Worm (Caenorhabditis elegans) whole organism, L1 larva: ENCODE measurements around the gene ubxn-3.

Experiments used
- C04F5.9 ChIP-seq: sonication (generic microtip); optimal IDR thresholded peaks from 2 replicates; lab custom pipeline; 2016; ENCODE audit warnings: missing genetic modification characterization, missing compliant biosample characterization
- C16A3.4 ChIP-seq: fragments of 150-350 bp; optimal IDR thresholded peaks from 2 replicates; lab custom pipeline; 2014; ENCODE audit warnings: missing biosample characterization, missing genetic modification characterization
- F16B12.6 ChIP-seq: fragments of 150-350 bp; optimal IDR thresholded peaks from 2 replicates; lab custom pipeline; 2014; ENCODE audit warnings: missing biosample characterization, missing genetic modification characterization
- alr-1 ChIP-seq: fragments of 200-800 bp; sonication (Bioruptor generic); optimal IDR thresholded peaks from 2 replicates; lab custom pipeline; 2018; ENCODE audit warnings: borderline replicate concordance, mild to moderate bottlenecking, missing genetic modification characterization, missing compliant biosample characterization
- aly-2 ChIP-seq: fragments of 150-350 bp; optimal IDR thresholded peaks from 2 replicates; lab custom pipeline; 2014; ENCODE audit warnings: missing biosample characterization, missing genetic modification characterization
- blmp-1 ChIP-seq: fragments of 150-350 bp; optimal IDR thresholded peaks from 2 replicates; lab custom pipeline; 2014; ENCODE audit warnings: missing biosample characterization, missing genetic modification characterization
- ceh-63 ChIP-seq: fragments of 200-800 bp; sonication (Bioruptor generic); optimal IDR thresholded peaks from 2 replicates; lab custom pipeline; 2018; ENCODE audit warnings: mild to moderate bottlenecking, missing genetic modification characterization, missing compliant biosample characterization
- ceh-8 ChIP-seq: fragments of 200-800 bp; sonication (Bioruptor generic); optimal IDR thresholded peaks from 2 replicates; lab custom pipeline; 2018; ENCODE audit warnings: mild to moderate bottlenecking, missing genetic modification characterization, moderate library complexity, missing compliant biosample characterization
- ceh-82 ChIP-seq, 3 experiments: fragments of 150-350 bp in 1 of 3; sonication (generic microtip) in 2 of 3; optimal IDR thresholded peaks; 2 replicates each; lab custom pipeline; 2014 to 2017; ENCODE audit warnings: missing biosample characterization in 3 of 3, missing genetic modification characterization in 3 of 3
- ceh-88 ChIP-seq: fragments of 200-800 bp; sonication (Bioruptor generic); IDR thresholded peaks from 2 replicates; pipeline ENCODE4 v1.3.6; 2022; ENCODE audit warnings: missing genetic modification characterization, missing compliant biosample characterization
- ceh-90 ChIP-seq: sonication (generic microtip); optimal IDR thresholded peaks from 2 replicates; lab custom pipeline; 2016; ENCODE audit warnings: missing genetic modification characterization, missing compliant biosample characterization
- efl-1 ChIP-seq, 4 experiments: fragments of 150-350 bp; optimal IDR thresholded peaks in 3 of 4; peaks in 1 of 4; 1 replicate in 1 of 4; 2 replicates in 3 of 4; lab custom pipeline; 2014; ENCODE audit warnings: missing biosample characterization in 2 of 4, missing genetic modification characterization in 2 of 4, missing genetic modification reagents in 2 of 4
- efl-3 ChIP-seq: fragments of 200-800 bp; sonication (Bioruptor generic); optimal IDR thresholded peaks from 2 replicates; lab custom pipeline; 2018; ENCODE audit warnings: mild to moderate bottlenecking, missing genetic modification characterization, missing compliant biosample characterization
- elt-2 ChIP-seq: sonication (generic microtip); optimal IDR thresholded peaks from 2 replicates; lab custom pipeline; 2016; ENCODE audit warnings: missing genetic modification characterization, mild to moderate bottlenecking, inconsistent platforms, missing compliant biosample characterization, missing genetic modification reagents
- elt-3 ChIP-seq, 6 experiments: fragments of 150-350 bp in 1 of 6; sonication (generic microtip); optimal IDR thresholded peaks; 2 replicates each; lab custom pipeline; 2017 to 2018; ENCODE audit warnings: missing biosample characterization in 6 of 6, missing genetic modification characterization in 6 of 6, inconsistent platforms in 1 of 6
- ets-5 ChIP-seq: fragments of 200-800 bp; sonication (Bioruptor generic); IDR thresholded peaks from 2 replicates; pipeline ENCODE4 v1.3.6; 2022; ENCODE audit warnings: missing genetic modification characterization, missing compliant biosample characterization
- fkh-10 ChIP-seq: sonication (generic microtip); optimal IDR thresholded peaks from 2 replicates; lab custom pipeline; 2017; ENCODE audit warnings: missing biosample characterization, missing genetic modification reagents, missing genetic modification characterization
- fkh-4 ChIP-seq: sonication (generic microtip); optimal IDR thresholded peaks from 2 replicates; lab custom pipeline; 2016; ENCODE audit warnings: missing compliant biosample characterization, missing genetic modification characterization, borderline replicate concordance
- fos-1 ChIP-seq: fragments of 150-350 bp; optimal IDR thresholded peaks from 2 replicates; lab custom pipeline; 2014; ENCODE audit warnings: missing biosample characterization, missing genetic modification characterization
- hlh-4 ChIP-seq: sonication (generic microtip); optimal IDR thresholded peaks from 2 replicates; lab custom pipeline; 2016; ENCODE audit warnings: mild to moderate bottlenecking, missing genetic modification characterization, missing compliant biosample characterization
- hpl-2 ChIP-seq: fragments of 150-350 bp; optimal IDR thresholded peaks from 2 replicates; lab custom pipeline; 2014; ENCODE audit warnings: missing biosample characterization, missing genetic modification reagents, missing genetic modification characterization
- irx-1 ChIP-seq: sonication (generic microtip); optimal IDR thresholded peaks from 2 replicates; lab custom pipeline; 2016; ENCODE audit warnings: missing genetic modification characterization, missing compliant biosample characterization
- isw-1 ChIP-seq: fragments of 200-800 bp; sonication (Bioruptor generic); IDR thresholded peaks from 2 replicates; pipeline ENCODE4 v1.3.6; 2022; ENCODE audit warnings: missing genetic modification characterization, missing compliant biosample characterization
- jun-1 ChIP-seq: fragments of 150-350 bp; optimal IDR thresholded peaks from 2 replicates; lab custom pipeline; 2014; ENCODE audit warnings: missing biosample characterization, missing genetic modification reagents, missing genetic modification characterization
- lin-39 ChIP-seq: fragments of 150-350 bp; optimal IDR thresholded peaks from 2 replicates; lab custom pipeline; 2014; ENCODE audit warnings: missing biosample characterization, missing genetic modification reagents, missing genetic modification characterization
- lir-3 ChIP-seq: sonication (generic microtip); optimal IDR thresholded peaks from 2 replicates; lab custom pipeline; 2016; ENCODE audit warnings: mild to moderate bottlenecking, missing genetic modification characterization, moderate library complexity, missing compliant biosample characterization; ENCODE audit not compliant: poor library complexity
- mdl-1 ChIP-seq, 2 experiments: fragments of 150-350 bp; optimal IDR thresholded peaks; 2 replicates each; lab custom pipeline; 2014 to 2017; ENCODE audit warnings: missing biosample characterization in 2 of 2, missing genetic modification characterization in 2 of 2, inconsistent platforms in 1 of 2
- mef-2 ChIP-seq: fragments of 150-350 bp; optimal IDR thresholded peaks from 2 replicates; lab custom pipeline; 2014; ENCODE audit warnings: missing biosample characterization, missing genetic modification characterization
- nhr-11 ChIP-seq: fragments of 150-350 bp; optimal IDR thresholded peaks from 2 replicates; lab custom pipeline; 2014; ENCODE audit warnings: missing biosample characterization, missing genetic modification characterization
- nhr-12 ChIP-seq: sonication (generic microtip); optimal IDR thresholded peaks from 2 replicates; lab custom pipeline; 2017; ENCODE audit warnings: missing biosample characterization, missing genetic modification characterization
- nhr-19 ChIP-seq: fragments of 200-800 bp; sonication (Bioruptor generic); conservative IDR thresholded peaks from 2 replicates; pipeline ENCODE4 v1.3.6; 2022; ENCODE audit warnings: missing genetic modification characterization, missing compliant biosample characterization
- nhr-20 ChIP-seq: sonication (generic microtip); optimal IDR thresholded peaks from 2 replicates; lab custom pipeline; 2016; ENCODE audit warnings: mild to moderate bottlenecking, missing genetic modification characterization, missing compliant biosample characterization
- nhr-237 ChIP-seq: fragments of 150-350 bp; optimal IDR thresholded peaks from 2 replicates; lab custom pipeline; 2014; ENCODE audit warnings: missing biosample characterization, missing genetic modification characterization
- nhr-47 ChIP-seq: sonication (generic microtip); optimal IDR thresholded peaks from 2 replicates; lab custom pipeline; 2016; ENCODE audit warnings: mild to moderate bottlenecking, missing genetic modification characterization, moderate library complexity, missing compliant biosample characterization
- nhr-76 ChIP-seq: sonication (generic microtip); optimal IDR thresholded peaks from 2 replicates; lab custom pipeline; 2017; ENCODE audit warnings: missing biosample characterization, missing genetic modification characterization
- nhr-77 ChIP-seq: fragments of 150-350 bp; optimal IDR thresholded peaks from 2 replicates; lab custom pipeline; 2014; ENCODE audit warnings: missing biosample characterization, missing genetic modification characterization
- pag-3 ChIP-seq: sonication (generic microtip); optimal IDR thresholded peaks from 2 replicates; lab custom pipeline; 2017; ENCODE audit warnings: missing genetic modification characterization, mild to moderate bottlenecking, missing compliant biosample characterization, antibody characterized with exemption, borderline replicate concordance; ENCODE audit not compliant: insufficient read depth
- pax-3 ChIP-seq: fragments of 200-800 bp; sonication (Bioruptor generic); optimal IDR thresholded peaks from 2 replicates; lab custom pipeline; 2018; ENCODE audit warnings: mild to moderate bottlenecking, missing genetic modification characterization, moderate library complexity, missing compliant biosample characterization
- pqm-1 ChIP-seq: sonication (generic microtip); optimal IDR thresholded peaks from 3 replicates; lab custom pipeline; 2017; ENCODE audit warnings: missing biosample characterization, missing genetic modification characterization
- rnt-1 ChIP-seq: sonication (generic microtip); optimal IDR thresholded peaks from 2 replicates; lab custom pipeline; 2016; ENCODE audit warnings: mild to moderate bottlenecking, missing genetic modification characterization, moderate library complexity, missing compliant biosample characterization
- skn-1 ChIP-seq: fragments of 150-350 bp; optimal IDR thresholded peaks from 2 replicates; lab custom pipeline; 2014; ENCODE audit warnings: missing biosample characterization, missing genetic modification characterization
- snu-23 ChIP-seq: sonication (generic microtip); optimal IDR thresholded peaks from 2 replicates; lab custom pipeline; 2016; ENCODE audit warnings: missing genetic modification characterization, missing compliant biosample characterization
- sox-4 ChIP-seq: sonication (generic microtip); optimal IDR thresholded peaks from 2 replicates; lab custom pipeline; 2016; ENCODE audit warnings: missing genetic modification characterization, missing compliant biosample characterization
- sup-37 ChIP-seq: fragments of 200-800 bp; sonication (Bioruptor generic); optimal IDR thresholded peaks from 2 replicates; lab custom pipeline; 2018; ENCODE audit warnings: mild to moderate bottlenecking, missing genetic modification characterization, missing compliant biosample characterization
- swsn-7 ChIP-seq: sonication (generic microtip); optimal IDR thresholded peaks from 2 replicates; lab custom pipeline; 2016; ENCODE audit warnings: missing genetic modification characterization, missing compliant biosample characterization
- tlp-1 ChIP-seq: fragments of 150-350 bp; optimal IDR thresholded peaks from 2 replicates; lab custom pipeline; 2014; ENCODE audit warnings: missing biosample characterization, missing genetic modification characterization
- unc-130 ChIP-seq: fragments of 150-350 bp; optimal IDR thresholded peaks from 2 replicates; lab custom pipeline; 2017; ENCODE audit warnings: missing biosample characterization, missing genetic modification characterization, inconsistent platforms
- unc-30 ChIP-seq: sonication (generic microtip); optimal IDR thresholded peaks from 2 replicates; lab custom pipeline; 2017; ENCODE audit warnings: missing biosample characterization, missing genetic modification characterization
- unc-62 ChIP-seq: fragments of 150-350 bp; optimal IDR thresholded peaks from 2 replicates; lab custom pipeline; 2014; ENCODE audit warnings: missing biosample characterization, missing genetic modification reagents, missing genetic modification characterization
- vab-15 ChIP-seq: sonication (generic microtip); optimal IDR thresholded peaks from 2 replicates; lab custom pipeline; 2017; ENCODE audit warnings: missing genotype, mild to moderate bottlenecking, missing genetic modification characterization, missing compliant biosample characterization
- zip-4 ChIP-seq: fragments of 200-800 bp; sonication (Bioruptor generic); optimal IDR thresholded peaks from 2 replicates; lab custom pipeline; 2018; ENCODE audit warnings: mild to moderate bottlenecking, missing genetic modification characterization, moderate library complexity, missing compliant biosample characterization

Gene ubxn-3

ce11 chrII:221212-221611 lies 745 bp upstream of the ubxn-3 start (continued):
- TF ChIP-seq tlp-1 (tag; lab: Kevin White, UChicago), result no peak
- no peak for TF ChIP-seq unc-30 (tag; lab: Kevin White, UChicago)
- peak; percentile 2 for TF ChIP-seq F16B12.6
- TF ChIP-seq nhr-76 (tag; lab: Kevin White, UChicago), result no peak
- TF ChIP-seq efl-3 (GFP tag; lab: Kevin White, UChicago), result no peak
- peak; percentile 71 for TF ChIP-seq swsn-7 (tag; lab: Kevin White, UChicago)
- TF ChIP-seq ets-5 (GFP tag; lab: Robert Waterston, UW), result no peak
- TF ChIP-seq blmp-1, result peak; percentile 35
- TF ChIP-seq skn-1 (tag; lab: Kevin White, UChicago), result peak; percentile 72
- no peak for TF ChIP-seq mef-2 (tag; lab: Kevin White, UChicago)
- TF ChIP-seq alr-1, result no peak
- no peak for TF ChIP-seq unc-62 (GFP tag; lab: Kevin White, UChicago)
- peak; percentile 55 for TF ChIP-seq C16A3.4 (tag; lab: Kevin White, UChicago)
- no peak for TF ChIP-seq ceh-88 (GFP tag; lab: Robert Waterston, UW)
- TF ChIP-seq pqm-1 (tag; lab: Kevin White, UChicago), result no peak
- no peak for TF ChIP-seq hlh-4 (tag; lab: Kevin White, UChicago)
- TF ChIP-seq lin-39 (tag; lab: Kevin White, UChicago), result no peak
- TF ChIP-seq rnt-1, result peak; percentile 76
- TF ChIP-seq fkh-4 (tag; lab: Kevin White, UChicago), result no peak
- peak; percentile 54 for TF ChIP-seq jun-1 (tag; lab: Kevin White, UChicago)
- TF ChIP-seq nhr-20 (tag; lab: Kevin White, UChicago), result peak; percentile 79
- no peak for TF ChIP-seq pag-3 (tag; lab: Kevin White, UChicago)
- TF ChIP-seq ceh-90 (tag; lab: Kevin White, UChicago), result no peak
- no peak for TF ChIP-seq zip-4 (GFP tag; lab: Kevin White, UChicago)
- TF ChIP-seq vab-15 (tag; lab: Kevin White, UChicago), result peak; percentile 20
- no peak for TF ChIP-seq aly-2 (tag; lab: Kevin White, UChicago)
- peak; percentile 70 for TF ChIP-seq nhr-19 (GFP tag; lab: Robert Waterston, UW)
- TF ChIP-seq fkh-10 (GFP tag; lab: Kevin White, UChicago), result no peak
- peak; percentile 82 to 89 for TF ChIP-seq efl-1 (optimal IDR thresholded peaks at IDR 0.05; lab: Kevin White, UChicago)
- peak; percentile 72 to 97 for TF ChIP-seq efl-1 (GFP tag; optimal IDR thresholded peaks at IDR 0.05 in 1 of 2; lab: Kevin White, UChicago)
- TF ChIP-seq ceh-82 (tag; optimal IDR thresholded peaks at IDR 0.05; lab: Kevin White, UChicago), result peak; percentile 52 to 69 (median 67)
- TF ChIP-seq sup-37 (GFP tag; lab: Kevin White, UChicago), result no peak
- no peak for TF ChIP-seq lir-3
- TF ChIP-seq C04F5.9 (tag; lab: Kevin White, UChicago), result no peak
- TF ChIP-seq mdl-1 (tag; optimal IDR thresholded peaks at IDR 0.05; lab: Kevin White, UChicago), result peak; percentile 50 to 92
- TF ChIP-seq elt-3 (tag; optimal IDR thresholded peaks at IDR 0.05; lab: Kevin White, UChicago), result peak in 3 of 6 experiments; percentile 7 to 25 (median 15)
- TF ChIP-seq nhr-11 (tag; lab: Kevin White, UChicago), result no peak
- TF ChIP-seq sox-4, result no peak
- TF ChIP-seq unc-130 (tag; lab: Kevin White, UChicago), result no peak
- TF ChIP-seq hpl-2 (GFP tag; lab: Kevin White, UChicago), result no peak
- TF ChIP-seq isw-1 (GFP tag; lab: Robert Waterston, UW), result peak; percentile 26; the same call in 1 of the 2 replicates
- TF ChIP-seq nhr-77 (tag; lab: Kevin White, UChicago), result peak; percentile 25
- TF ChIP-seq elt-2, result peak; percentile 5
- peak; percentile 52 for TF ChIP-seq irx-1
- no peak for TF ChIP-seq ceh-63 (GFP tag; lab: Kevin White, UChicago)
- TF ChIP-seq snu-23 (GFP tag; lab: Kevin White, UChicago), result peak; percentile 90
- TF ChIP-seq nhr-237, result no peak
- TF ChIP-seq fos-1 (tag; lab: Kevin White, UChicago), result peak; percentile 38
- no peak for TF ChIP-seq pax-3
- no peak for TF ChIP-seq nhr-12 (tag; lab: Kevin White, UChicago)
- no peak for TF ChIP-seq ceh-8 (GFP tag; lab: Kevin White, UChicago)
- TF ChIP-seq nhr-47 (tag; lab: Kevin White, UChicago), result peak; percentile 80
